Fruit fly (Drosophila melanogaster) whole organism, embryonic: ENCODE results near the gene clumsy.

Experiments
- Antp ChIP-seq: fragments of 200-800 bp; sonication (Bioruptor generic); optimal IDR thresholded peaks from 3 replicates; lab custom pipeline; 2016; ENCODE audit warnings: missing biosample characterization, missing genetic modification characterization
- BtbVII ChIP-seq: fragments of 200-800 bp; sonication (Bioruptor generic); optimal IDR thresholded peaks from 3 replicates; lab custom pipeline; 2017; ENCODE audit warnings: missing biosample characterization, mild to moderate bottlenecking, missing genetic modification characterization
- CG1233 ChIP-seq: fragments of 200-800 bp; sonication (Bioruptor generic); optimal IDR thresholded peaks from 4 replicates; lab custom pipeline; 2018; ENCODE audit warnings: missing biosample characterization, mild to moderate bottlenecking, missing genetic modification characterization
- CG12391 ChIP-seq: fragments of 200-800 bp; sonication (Bioruptor generic); optimal IDR thresholded peaks from 3 replicates; lab custom pipeline; 2018; ENCODE audit warnings: missing biosample characterization, mild to moderate bottlenecking, missing genetic modification characterization, moderate library complexity
- CG12744 ChIP-seq: fragments of 200-800 bp; sonication (Bioruptor generic); optimal IDR thresholded peaks from 2 replicates; lab custom pipeline; 2016; ENCODE audit warnings: missing biosample characterization, missing genetic modification characterization
- CG13894 ChIP-seq: fragments of 200-800 bp; sonication (Bioruptor generic); optimal IDR thresholded peaks from 3 replicates; lab custom pipeline; 2018; ENCODE audit warnings: missing biosample characterization, mild to moderate bottlenecking, missing genetic modification characterization, moderate library complexity
- CG1529 ChIP-seq: fragments of 200-800 bp; sonication (Bioruptor generic); optimal IDR thresholded peaks from 3 replicates; lab custom pipeline; 2018; ENCODE audit warnings: missing biosample characterization, missing genetic modification characterization
- CG18619 ChIP-seq: fragments of 200-800 bp; sonication (Bioruptor generic); optimal IDR thresholded peaks from 3 replicates; lab custom pipeline; 2017; ENCODE audit warnings: missing biosample characterization, mild to moderate bottlenecking, missing genetic modification characterization
- CG31388 ChIP-seq: fragments of 200-800 bp; sonication (Bioruptor generic); optimal IDR thresholded peaks from 2 replicates; lab custom pipeline; 2016; ENCODE audit warnings: missing biosample characterization, missing genetic modification characterization
- CG3163 ChIP-seq: fragments of 200-800 bp; sonication (Bioruptor generic); optimal IDR thresholded peaks from 3 replicates; lab custom pipeline; 2016; ENCODE audit warnings: missing biosample characterization, missing genetic modification characterization
- CG32532 ChIP-seq: fragments of 200-800 bp; sonication (Bioruptor generic); IDR thresholded peaks from 2 replicates; pipeline ENCODE4 v1.3.6; 2022; ENCODE audit warnings: missing biosample characterization, missing genetic modification characterization
- CG3281 ChIP-seq: fragments of 200-800 bp; sonication (Bioruptor generic); optimal IDR thresholded peaks from 3 replicates; lab custom pipeline; 2017; ENCODE audit warnings: missing biosample characterization, mild to moderate bottlenecking, missing genetic modification characterization
- CG33557 ChIP-seq: fragments of 200-800 bp; sonication (Bioruptor generic); optimal IDR thresholded peaks from 2 replicates; lab custom pipeline; 2019; ENCODE audit warnings: missing biosample characterization, mild to moderate bottlenecking, missing genetic modification characterization, moderate library complexity
- CG6689 ChIP-seq: fragments of 200-800 bp; sonication (Bioruptor generic); IDR thresholded peaks from 2 replicates; pipeline ENCODE4 v1.3.6; 2022; ENCODE audit warnings: missing biosample characterization, missing genetic modification characterization
- CG8290 ChIP-seq, 3 experiments: fragments of 200-800 bp; sonication (Bioruptor generic); optimal IDR thresholded peaks; 2 replicates each; lab custom pipeline; 2016 to 2019; ENCODE audit warnings: missing biosample characterization in 3 of 3, missing genetic modification characterization in 3 of 3, mild to moderate bottlenecking in 2 of 3, moderate library complexity in 1 of 3
- CG9797 ChIP-seq: fragments of 200-800 bp; sonication (Bioruptor generic); optimal IDR thresholded peaks from 3 replicates; lab custom pipeline; 2018; ENCODE audit warnings: missing biosample characterization, mild to moderate bottlenecking, missing genetic modification characterization
- CHES-1-like ChIP-seq: fragments of 200-800 bp; sonication (Bioruptor generic); optimal IDR thresholded peaks from 2 replicates; lab custom pipeline; 2016; ENCODE audit warnings: missing biosample characterization, missing genetic modification characterization
- Deaf1 ChIP-seq: fragments of 200-800 bp; optimal IDR thresholded peaks from 3 replicates; lab custom pipeline; 2019; ENCODE audit warnings: missing biosample characterization, mild to moderate bottlenecking, missing genetic modification characterization, moderate library complexity
- Eip74EF ChIP-seq, 2 experiments: fragments of 200-800 bp in 1 of 2; fragments of >200 bp in 1 of 2; sonication (Bioruptor generic) in 1 of 2; optimal IDR thresholded peaks; 2 replicates each; lab custom pipeline; 2017 to 2019; ENCODE audit warnings: missing biosample characterization in 2 of 2, missing genetic modification characterization in 2 of 2, mild to moderate bottlenecking in 1 of 2, moderate library complexity in 1 of 2
- Elba2 ChIP-seq: fragments of 200-800 bp; sonication (Bioruptor generic); optimal IDR thresholded peaks from 3 replicates; lab custom pipeline; 2016; ENCODE audit warnings: missing biosample characterization, missing genetic modification characterization
- Ets65A ChIP-seq: fragments of 200-800 bp; sonication (Bioruptor generic); peaks from one replicate; lab custom pipeline; 2016; ENCODE audit warnings: missing biosample characterization, missing genetic modification characterization
- HLH4C ChIP-seq: fragments of 200-800 bp; sonication (Bioruptor generic); IDR thresholded peaks from 3 replicates; pipeline ENCODE4 v1.3.6; 2022; ENCODE audit warnings: missing biosample characterization, missing genetic modification characterization; ENCODE audit not compliant: partially characterized antibody
- Hmx ChIP-seq: fragments of 200-800 bp; sonication (Bioruptor generic); optimal IDR thresholded peaks from 2 replicates; lab custom pipeline; 2016; ENCODE audit warnings: missing biosample characterization, missing genetic modification characterization
- Hr3 ChIP-seq: fragments of 200-800 bp; sonication (Bioruptor generic); optimal IDR thresholded peaks from 3 replicates; lab custom pipeline; 2016; ENCODE audit warnings: missing biosample characterization, missing genetic modification characterization
- Jarid2 ChIP-seq: fragments of 200-800 bp; sonication (Bioruptor generic); optimal IDR thresholded peaks from 3 replicates; lab custom pipeline; 2017; ENCODE audit warnings: mild to moderate bottlenecking, missing biosample characterization, missing genetic modification reagents, missing genetic modification characterization
- Kr ChIP-seq: fragments of 200-800 bp; sonication (Bioruptor generic); optimal IDR thresholded peaks from 2 replicates; lab custom pipeline; 2017; ENCODE audit warnings: missing biosample characterization, mild to moderate bottlenecking, missing genetic modification characterization
- Lhr ChIP-seq: fragments of 200-800 bp; sonication (Bioruptor generic); optimal IDR thresholded peaks from 3 replicates; lab custom pipeline; 2017; ENCODE audit warnings: mild to moderate bottlenecking, missing biosample characterization, missing genetic modification reagents, missing genetic modification characterization
- MTF-1 ChIP-seq: fragments of 200-800 bp; sonication (Bioruptor generic); optimal IDR thresholded peaks from 2 replicates; lab custom pipeline; 2018; ENCODE audit warnings: missing biosample characterization, mild to moderate bottlenecking, missing genetic modification characterization, borderline replicate concordance
- Max ChIP-seq: fragments of 200-800 bp; sonication (Bioruptor generic); optimal IDR thresholded peaks from 2 replicates; lab custom pipeline; 2016; ENCODE audit warnings: missing biosample characterization, mild to moderate bottlenecking, missing genetic modification characterization
- PHDP ChIP-seq: fragments of 200-800 bp; sonication (Bioruptor generic); optimal IDR thresholded peaks from 3 replicates; lab custom pipeline; 2018; ENCODE audit warnings: missing biosample characterization, mild to moderate bottlenecking, missing genetic modification characterization, moderate library complexity
- Rx ChIP-seq: fragments of 200-800 bp; sonication (Bioruptor generic); IDR thresholded peaks from 2 replicates; pipeline ENCODE4 v1.3.6; 2022; ENCODE audit warnings: missing biosample characterization, missing genetic modification characterization
- Spps ChIP-seq: fragments of 200-800 bp; sonication (Bioruptor generic); optimal IDR thresholded peaks from 2 replicates; lab custom pipeline; 2018; ENCODE audit warnings: missing biosample characterization, mild to moderate bottlenecking, missing genetic modification characterization
- Vsx1 ChIP-seq: fragments of 200-800 bp; sonication (Bioruptor generic); optimal IDR thresholded peaks from 2 replicates; lab custom pipeline; 2017; ENCODE audit warnings: missing biosample characterization, mild to moderate bottlenecking, missing genetic modification characterization, missing genetic modification reagents
- ab ChIP-seq: fragments of 200-800 bp; sonication (Bioruptor generic); optimal IDR thresholded peaks from 2 replicates; lab custom pipeline; 2016; ENCODE audit warnings: missing biosample characterization, missing genetic modification characterization
- cato ChIP-seq: fragments of 200-800 bp; sonication (Bioruptor generic); optimal IDR thresholded peaks from 2 replicates; lab custom pipeline; 2016; ENCODE audit warnings: missing biosample characterization, missing genetic modification characterization, borderline replicate concordance
- ci ChIP-seq: fragments of 200-800 bp; sonication (Bioruptor generic); IDR thresholded peaks from 3 replicates; pipeline ENCODE4 v1.3.6; 2022; ENCODE audit warnings: missing biosample characterization, missing genetic modification characterization
- dysf ChIP-seq: fragments of 200-800 bp; sonication (Bioruptor generic); IDR thresholded peaks from 3 replicates; pipeline ENCODE4 v1.3.6; 2022; ENCODE audit warnings: missing biosample characterization, missing genetic modification characterization
- exex ChIP-seq: fragments of 200-800 bp; sonication (Bioruptor generic); optimal IDR thresholded peaks from 4 replicates; lab custom pipeline; 2018; ENCODE audit warnings: missing biosample characterization, mild to moderate bottlenecking, missing genetic modification characterization, moderate library complexity
- ftz-f1 ChIP-seq: fragments of 200-800 bp; sonication (Bioruptor generic); optimal IDR thresholded peaks from 2 replicates; lab custom pipeline; 2016; ENCODE audit warnings: missing biosample characterization, missing genetic modification characterization
- gcm ChIP-seq: fragments of 200-800 bp; sonication (Bioruptor generic); optimal IDR thresholded peaks from 2 replicates; lab custom pipeline; 2019; ENCODE audit warnings: missing biosample characterization, mild to moderate bottlenecking, missing genetic modification characterization, moderate library complexity
- insv ChIP-seq, 2 experiments: fragments of 200-800 bp; sonication (Bioruptor generic); optimal IDR thresholded peaks; 3 replicates each; lab custom pipeline; 2016 to 2018; ENCODE audit warnings: missing biosample characterization in 2 of 2, missing genetic modification characterization in 2 of 2
- lilli ChIP-seq: fragments of 200-800 bp; sonication (Bioruptor generic); optimal IDR thresholded peaks from 3 replicates; lab custom pipeline; 2016; ENCODE audit warnings: missing biosample characterization, missing genetic modification characterization
- maf-S ChIP-seq: fragments of 200-800 bp; sonication (Bioruptor generic); optimal IDR thresholded peaks from 2 replicates; lab custom pipeline; 2016; ENCODE audit warnings: missing biosample characterization, missing genetic modification characterization
- onecut ChIP-seq: fragments of 200-800 bp; sonication (Bioruptor generic); IDR thresholded peaks from 2 replicates; pipeline ENCODE4 v1.3.6; 2022; ENCODE audit warnings: missing biosample characterization, missing genetic modification characterization
- org-1 ChIP-seq: fragments of 200-800 bp; sonication (Bioruptor generic); optimal IDR thresholded peaks from 2 replicates; lab custom pipeline; 2017; ENCODE audit warnings: missing biosample characterization, missing genetic modification characterization
- pho ChIP-seq: fragments of 200-800 bp; sonication (Bioruptor generic); optimal IDR thresholded peaks from 2 replicates; lab custom pipeline; 2016; ENCODE audit warnings: missing biosample characterization, missing genetic modification characterization
- psq ChIP-seq: fragments of 200-800 bp; sonication (Bioruptor generic); optimal IDR thresholded peaks from 2 replicates; lab custom pipeline; 2017; ENCODE audit warnings: missing biosample characterization, missing genetic modification characterization
- sd ChIP-seq: fragments of 200-800 bp; sonication (Bioruptor generic); optimal IDR thresholded peaks from 3 replicates; lab custom pipeline; 2018; ENCODE audit warnings: missing biosample characterization, mild to moderate bottlenecking, missing genetic modification characterization, moderate library complexity
- trem ChIP-seq: fragments of 200-800 bp; optimal IDR thresholded peaks from 3 replicates; lab custom pipeline; 2019; ENCODE audit warnings: missing biosample characterization, mild to moderate bottlenecking, missing genetic modification characterization, moderate library complexity

Gene clumsy

DNA sequence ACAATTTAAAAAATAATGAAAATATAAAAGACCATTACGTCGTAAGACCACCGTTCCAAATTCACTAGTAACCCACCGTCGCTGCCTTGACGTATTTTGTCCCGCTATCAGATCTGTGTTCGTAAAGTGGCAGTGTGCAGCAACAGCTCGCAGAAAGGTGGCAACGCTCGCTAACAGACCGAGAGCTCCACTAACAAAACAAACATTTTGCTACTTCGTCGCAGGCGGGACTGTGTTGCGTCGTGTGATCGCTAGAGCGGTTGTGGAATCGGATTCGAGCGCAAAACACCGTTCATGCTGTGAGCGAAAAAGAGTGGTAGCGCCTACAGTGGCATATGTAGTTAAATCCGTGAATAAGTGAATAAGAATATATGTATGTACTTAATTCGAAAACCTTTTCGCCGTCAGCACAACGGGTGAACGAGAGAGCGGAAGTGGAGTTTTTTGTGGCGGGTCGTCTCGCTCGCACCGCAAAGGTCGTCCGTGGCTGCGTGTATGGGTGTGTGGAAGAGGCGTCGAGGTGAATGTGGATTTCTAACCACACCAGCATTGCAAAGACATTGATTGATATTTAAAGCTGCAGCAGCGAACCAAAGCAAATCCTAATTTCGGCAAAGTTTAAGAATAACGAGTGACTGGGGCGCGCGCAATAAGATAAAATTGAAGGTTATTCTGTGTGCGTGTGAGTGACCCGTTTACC lies 30.9 kb downstream of the clumsy start, which contains the start of gene Hr39 (continued):
- TF ChIP-seq onecut (GFP tag; lab: Robert Waterston, UW) (no peak; the same call in 1 of the 2 replicates), CG18619 (GFP tag; lab: Kevin White, UChicago) (peak; percentile 48), Vsx1 (GFP tag; lab: Kevin White, UChicago) (no peak), CG1233 (GFP tag; lab: Kevin White, UChicago) (peak; percentile 26), CG3281 (GFP tag; lab: Kevin White, UChicago) (peak; percentile 26), CG1529 (GFP tag; lab: Kevin White, UChicago) (no peak), Lhr (GFP tag; lab: Kevin White, UChicago) (peak; percentile 87), CG12744 (GFP tag; lab: Kevin White, UChicago) (no peak), Antp (peak; percentile 13), cato (GFP tag; lab: Kevin White, UChicago) (no peak), CG3163 (peak; percentile 27), ftz-f1 (GFP tag; lab: Kevin White, UChicago) (peak; percentile 94), lilli (GFP tag; lab: Kevin White, UChicago) (peak; percentile 14), gcm (peak; percentile 44), CG6689 (GFP tag; lab: Robert Waterston, UW) (no peak), Kr (GFP tag; lab: Kevin White, UChicago) (no peak), Rx (GFP tag; lab: Robert Waterston, UW) (no peak), insv (GFP tag; optimal IDR thresholded peaks at IDR 0.05; lab: Kevin White, UChicago) (no peak), CG31388 (GFP tag; lab: Kevin White, UChicago) (no peak), Hr3 (GFP tag; lab: Kevin White, UChicago) (peak; percentile 6), ci (no peak), Max (GFP tag; lab: Kevin White, UChicago) (peak; percentile 17), HLH4C (GFP tag; lab: Robert Waterston, UW) (no peak), CG8290 (GFP tag; optimal IDR thresholded peaks at IDR 0.05; lab: Kevin White, UChicago) (peak; percentile 50), CG8290 (tag; optimal IDR thresholded peaks at IDR 0.05; lab: Kevin White, UChicago) (peak in 1 of 2 experiments; percentile 79), sd (tag; lab: Kevin White, UChicago) (no peak), trem (tag; lab: Kevin White, UChicago) (peak; percentile 77), Eip74EF (GFP tag; optimal IDR thresholded peaks at IDR 0.05; lab: Kevin White, UChicago) (peak in 1 of 2 experiments; percentile 90), psq (GFP tag; lab: Kevin White, UChicago) (peak; percentile 35), CHES-1-like (GFP tag; lab: Kevin White, UChicago) (peak; percentile 74), CG12391 (tag; lab: Kevin White, UChicago) (peak; percentile 1), Jarid2 (GFP tag; lab: Kevin White, UChicago) (peak; percentile 86), Hmx (GFP tag; lab: Kevin White, UChicago) (no peak), CG33557 (no peak), CG9797 (GFP tag; lab: Kevin White, UChicago) (peak; percentile 75), dysf (GFP tag; lab: Robert Waterston, UW) (no peak), pho (GFP tag; lab: Kevin White, UChicago) (peak; percentile 16), MTF-1 (GFP tag; lab: Kevin White, UChicago) (peak; percentile 52), BtbVII (GFP tag; lab: Kevin White, UChicago) (peak; percentile 40), CG13894 (tag; lab: Kevin White, UChicago) (peak; percentile 26), Deaf1 (peak; percentile 75), Ets65A (GFP tag; lab: Kevin White, UChicago) (peak; percentile 94), Elba2 (GFP tag; lab: Kevin White, UChicago) (peak; percentile 17), org-1 (no peak), maf-S (GFP tag; lab: Kevin White, UChicago) (peak; percentile 0), exex (tag; lab: Kevin White, UChicago) (no peak), Spps (tag; lab: Kevin White, UChicago) (peak; percentile 31), PHDP (tag; lab: Kevin White, UChicago) (no peak), CG32532 (GFP tag; lab: Robert Waterston, UW) (no peak), ab (GFP tag; lab: Kevin White, UChicago) (no peak)
